Worm (Caenorhabditis elegans) whole organism, mixed stage, embryonic: Measurements from ENCODE around the gene acl-1.

ENCODE experiments used
- M03D4.4 ChIP-seq: sonication (generic microtip); optimal IDR thresholded peaks from 2 replicates; lab custom pipeline; 2017; ENCODE audit warnings: mild to moderate bottlenecking, missing genetic modification characterization, missing compliant biosample characterization
- mab-5 ChIP-seq: fragments of 150-350 bp; optimal IDR thresholded peaks from 2 replicates; lab custom pipeline; 2014; ENCODE audit warnings: missing biosample characterization, missing genetic modification characterization
- nhr-76 ChIP-seq: sonication (generic microtip); optimal IDR thresholded peaks from 2 replicates; lab custom pipeline; 2017; ENCODE audit warnings: missing biosample characterization, missing genetic modification characterization
- sem-2 ChIP-seq: fragments of 200-800 bp; sonication (Bioruptor generic); optimal IDR thresholded peaks from 2 replicates; lab custom pipeline; 2018; ENCODE audit warnings: mild to moderate bottlenecking, missing genetic modification characterization, missing compliant biosample characterization
- snpc-4 ChIP-seq: fragments of 150-350 bp; optimal IDR thresholded peaks from 2 replicates; lab custom pipeline; 2014; ENCODE audit warnings: missing biosample characterization, missing genetic modification characterization
- sptf-1 ChIP-seq: sonication (generic microtip); optimal IDR thresholded peaks from 2 replicates; lab custom pipeline; 2017; ENCODE audit warnings: mild to moderate bottlenecking, missing genetic modification characterization, moderate library complexity, missing compliant biosample characterization
- tbx-8 ChIP-seq: fragments of 200-800 bp; sonication (Bioruptor generic); optimal IDR thresholded peaks from 2 replicates; lab custom pipeline; 2018; ENCODE audit warnings: mild to moderate bottlenecking, missing genetic modification characterization, moderate library complexity, missing compliant biosample characterization
- unc-120 ChIP-seq: sonication (generic microtip); optimal IDR thresholded peaks from 2 replicates; lab custom pipeline; 2017; ENCODE audit warnings: missing genetic modification characterization, missing compliant biosample characterization; ENCODE audit not compliant: poor library complexity, severe bottlenecking

Gene acl-1

DNA sequence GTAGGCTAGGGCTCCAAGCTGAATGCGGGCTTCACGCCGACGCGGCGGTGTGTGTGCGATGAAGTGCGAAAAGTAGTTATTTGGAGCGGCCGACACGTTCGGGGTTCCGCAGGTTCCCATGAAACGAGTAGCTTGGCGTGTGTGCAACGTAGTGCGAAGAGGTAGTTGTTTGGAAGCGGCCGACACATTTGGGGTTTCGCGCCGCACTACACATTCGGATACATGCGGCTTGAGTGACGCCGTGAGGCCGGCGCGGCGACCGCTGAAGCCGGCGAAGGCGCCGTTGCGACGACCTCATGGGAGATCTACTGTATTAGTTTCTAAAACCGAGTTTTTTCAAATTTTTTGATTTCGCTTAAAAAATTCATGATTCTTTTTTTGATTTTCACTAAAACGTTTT lies 51.5 kb downstream of the acl-1 start:
- TF ChIP-seq tbx-8 (GFP tag; lab: Kevin White, UChicago), result no peak
- TF ChIP-seq sem-2 (GFP tag; lab: Kevin White, UChicago), result no peak
- TF ChIP-seq nhr-76 (tag; lab: Kevin White, UChicago), result no peak
- no peak for TF ChIP-seq unc-120 (tag; lab: Kevin White, UChicago)
- no peak for TF ChIP-seq snpc-4
- TF ChIP-seq sptf-1 (tag; lab: Kevin White, UChicago), result no peak
- no peak for TF ChIP-seq M03D4.4
- no peak for TF ChIP-seq mab-5
